Worm (Caenorhabditis elegans) whole organism, young adult: ENCODE measurements around the gene C06B3.6.

Experiments
- egrh-3 ChIP-seq: fragments of 200-800 bp; sonication (Bioruptor generic); IDR thresholded peaks from 2 replicates; pipeline ENCODE4 v1.3.6; 2022; ENCODE audit warnings: missing genetic modification reagents, missing genetic modification characterization, missing compliant biosample characterization
- mel-28 ChIP-seq: sonication (generic microtip); optimal IDR thresholded peaks from 2 replicates; lab custom pipeline; 2016; ENCODE audit warnings: borderline replicate concordance, mild to moderate bottlenecking, missing genetic modification characterization, missing compliant biosample characterization

- TF ChIP-seq mel-28 (no peak), egrh-3 (GFP tag; lab: Robert Waterston, UW) (no peak)
Observed at ce11 chrV:13893583-13893982, 15.2 kb downstream of the C06B3.6 start.
